Fruit fly (Drosophila melanogaster): ENCODE data around the gene St2.
A peak's percentile ranks its signal among the peaks of the same experiment; 100 is the strongest.

dm6 chr3R:9266765-9267164 is 15.1 kb downstream of the St2 start, which contains the start of the genes TrpRS and Vps16A:
- no peak for TF ChIP-seq CG8478 (optimal IDR thresholded peaks at IDR 0.05)
- peak; percentile 10 to 27 for TF ChIP-seq CTCF (optimal IDR thresholded peaks at IDR 0.05)
